Fruit fly (Drosophila melanogaster) S2 (cell line): ENCODE results near the gene Gr39b.

ENCODE experiments used
- CG8478 ChIP-seq: fragments of >200 bp; optimal IDR thresholded peaks from 2 replicates; lab custom pipeline; 2018
- CTCF ChIP-seq, 2 experiments: fragments of >200 bp; optimal IDR thresholded peaks; 2 replicates each; lab custom pipeline; 2018

DNA sequence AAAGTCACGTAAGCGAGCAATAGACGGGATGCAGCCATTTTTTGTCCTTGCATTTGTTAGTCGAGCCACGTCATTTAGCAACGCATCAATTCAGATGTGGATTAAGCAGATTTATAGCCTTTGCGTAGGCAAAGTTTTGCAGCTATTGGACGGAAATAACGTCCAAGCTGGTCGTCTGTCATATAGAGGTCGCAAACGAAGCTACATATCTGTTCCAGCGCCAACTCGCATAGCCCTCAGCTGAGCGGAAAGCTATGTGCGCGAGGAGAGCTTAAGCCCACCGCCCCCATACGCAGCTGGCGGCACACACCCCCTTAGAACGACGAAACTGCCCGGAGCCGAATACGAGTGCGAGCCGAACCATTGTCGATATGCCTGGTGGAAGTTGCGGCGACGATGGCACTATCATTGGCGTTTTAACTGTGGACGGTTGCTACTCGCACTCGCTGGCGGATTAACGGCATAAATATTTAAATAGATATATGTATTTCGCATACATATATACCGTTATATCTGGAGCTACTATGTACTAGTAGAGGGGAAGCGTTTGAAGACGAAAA is 10.4 kb upstream of the Gr39b start, which contains the start of gene nrv3:
- peak; percentile 42 to 68 for TF ChIP-seq CTCF (optimal IDR thresholded peaks at IDR 0.05; lab: Kevin White, UChicago)
- no peak for TF ChIP-seq CG8478 (lab: Kevin White, UChicago)
